Worm (Caenorhabditis elegans) whole organism, L1 larva: Measurements from ENCODE around the gene Y62F5A.10.

Source experiments
- aly-2 ChIP-seq: fragments of 150-350 bp; optimal IDR thresholded peaks from 2 replicates; lab custom pipeline; 2014; ENCODE audit warnings: missing biosample characterization, missing genetic modification characterization
- dpl-1 ChIP-seq, 3 experiments: fragments of 150-350 bp in 2 of 3; sonication (generic microtip) in 1 of 3; optimal IDR thresholded peaks; 2 replicates each; lab custom pipeline; 2014 to 2017; ENCODE audit warnings: missing biosample characterization in 3 of 3, missing genetic modification characterization in 3 of 3, missing genetic modification reagents in 3 of 3
- egl-27 ChIP-seq, 2 experiments: fragments of 150-350 bp in 1 of 2; sonication (generic microtip); optimal IDR thresholded peaks; 3 replicates each; lab custom pipeline; 2017 to 2018; ENCODE audit warnings: missing biosample characterization in 2 of 2, missing genetic modification characterization in 2 of 2, missing genetic modification reagents in 2 of 2
- lsy-2 ChIP-seq, 2 experiments: fragments of 150-350 bp; optimal IDR thresholded peaks; 2 replicates each; lab custom pipeline; 2014; ENCODE audit warnings: missing biosample characterization in 2 of 2, missing genetic modification characterization in 2 of 2
- nhr-237 ChIP-seq: fragments of 150-350 bp; optimal IDR thresholded peaks from 2 replicates; lab custom pipeline; 2014; ENCODE audit warnings: missing biosample characterization, missing genetic modification characterization

DNA sequence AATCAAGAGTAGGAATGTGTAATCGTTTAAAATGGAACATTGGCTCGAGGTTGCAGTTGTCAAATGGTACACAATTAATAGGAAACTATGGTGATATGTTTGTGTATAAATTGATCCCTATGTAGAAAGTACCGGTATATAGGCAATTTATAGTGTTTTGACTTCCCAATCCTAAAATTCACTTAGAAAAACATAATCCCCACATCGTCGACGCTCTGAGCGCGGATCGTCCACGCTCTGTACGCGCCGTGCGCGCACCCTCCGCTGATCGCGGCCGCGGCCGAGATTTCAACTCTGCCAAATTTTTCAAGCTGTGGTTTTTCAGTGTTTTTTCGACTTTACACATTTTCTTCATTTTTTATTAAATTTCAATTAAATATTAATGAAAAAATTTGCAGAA, 34.9 kb downstream of the Y62F5A.10 start, which contains the start of gene F54D5.17:
- TF ChIP-seq lsy-2 (tag; optimal IDR thresholded peaks at IDR 0.05; lab: Kevin White, UChicago) (no peak), aly-2 (tag; lab: Kevin White, UChicago) (no peak), dpl-1 (GFP tag; optimal IDR thresholded peaks at IDR 0.05; lab: Kevin White, UChicago) (no peak), egl-27 (tag; optimal IDR thresholded peaks at IDR 0.05; lab: Kevin White, UChicago) (no peak), nhr-237 (tag; lab: Kevin White, UChicago) (no peak)
